Worm (Caenorhabditis elegans) whole organism, mixed stage, embryonic: ENCODE results near the gene fat-2.

ENCODE experiments used
- ceh-43 ChIP-seq: fragments of 200-800 bp; sonication (Bioruptor generic); optimal IDR thresholded peaks from 2 replicates; lab custom pipeline; 2018; ENCODE audit warnings: mild to moderate bottlenecking, missing genetic modification characterization, moderate library complexity, missing compliant biosample characterization
- elt-1 ChIP-seq: sonication (generic microtip); optimal IDR thresholded peaks from 2 replicates; lab custom pipeline; 2017; ENCODE audit warnings: missing genetic modification characterization, mild to moderate bottlenecking, missing compliant biosample characterization, antibody characterized with exemption, moderate library complexity, borderline replicate concordance; ENCODE audit not compliant: insufficient read depth
- mab-5 ChIP-seq: fragments of 150-350 bp; optimal IDR thresholded peaks from 2 replicates; lab custom pipeline; 2014; ENCODE audit warnings: missing biosample characterization, missing genetic modification characterization
- mep-1 ChIP-seq: fragments of 150-350 bp; optimal IDR thresholded peaks from 2 replicates; lab custom pipeline; 2017; ENCODE audit warnings: missing biosample characterization, missing genetic modification reagents, missing genetic modification characterization, inconsistent platforms
- mls-2 ChIP-seq: sonication (generic microtip); optimal IDR thresholded peaks from 2 replicates; lab custom pipeline; 2016; ENCODE audit warnings: mild to moderate bottlenecking, missing genetic modification characterization, moderate library complexity, missing compliant biosample characterization
- nhr-12 ChIP-seq: fragments of 150-350 bp; optimal IDR thresholded peaks from 2 replicates; lab custom pipeline; 2014; ENCODE audit warnings: missing biosample characterization, missing genetic modification characterization
- nhr-237 ChIP-seq: fragments of 150-350 bp; optimal IDR thresholded peaks from 2 replicates; lab custom pipeline; 2014; ENCODE audit warnings: missing biosample characterization, missing genetic modification characterization
- nhr-28 ChIP-seq: fragments of 150-350 bp; optimal IDR thresholded peaks from 2 replicates; lab custom pipeline; 2014; ENCODE audit warnings: missing biosample characterization, missing genetic modification characterization
- nhr-76 ChIP-seq: sonication (generic microtip); optimal IDR thresholded peaks from 2 replicates; lab custom pipeline; 2017; ENCODE audit warnings: missing biosample characterization, missing genetic modification characterization
- sem-2 ChIP-seq: fragments of 200-800 bp; sonication (Bioruptor generic); optimal IDR thresholded peaks from 2 replicates; lab custom pipeline; 2018; ENCODE audit warnings: mild to moderate bottlenecking, missing genetic modification characterization, missing compliant biosample characterization
- snpc-4 ChIP-seq: fragments of 150-350 bp; optimal IDR thresholded peaks from 2 replicates; lab custom pipeline; 2014; ENCODE audit warnings: missing biosample characterization, missing genetic modification characterization
- unc-39 ChIP-seq: fragments of 150-350 bp; optimal IDR thresholded peaks from 2 replicates; lab custom pipeline; 2014; ENCODE audit warnings: missing biosample characterization, missing genetic modification characterization
- zip-8 ChIP-seq: fragments of 150-350 bp; optimal IDR thresholded peaks from 2 replicates; lab custom pipeline; 2014; ENCODE audit warnings: missing biosample characterization, missing genetic modification characterization
- ztf-11 ChIP-seq: fragments of 150-350 bp; optimal IDR thresholded peaks from 2 replicates; lab custom pipeline; 2014; ENCODE audit warnings: missing biosample characterization, missing genetic modification characterization

- no peak for TF ChIP-seq unc-39 (tag; lab: Kevin White, UChicago)
- no peak for TF ChIP-seq mab-5 (tag; lab: Kevin White, UChicago)
- no peak for TF ChIP-seq mep-1 (tag; lab: Kevin White, UChicago)
- TF ChIP-seq nhr-237 (tag; lab: Kevin White, UChicago), result no peak
- TF ChIP-seq nhr-28, result no peak
- no peak for TF ChIP-seq nhr-76 (tag; lab: Kevin White, UChicago)
- TF ChIP-seq elt-1 (tag; lab: Kevin White, UChicago), result no peak
- TF ChIP-seq zip-8 (tag; lab: Kevin White, UChicago), result no peak
- TF ChIP-seq mls-2, result no peak
- no peak for TF ChIP-seq ztf-11 (tag; lab: Kevin White, UChicago)
- TF ChIP-seq snpc-4 (tag; lab: Kevin White, UChicago), result no peak
- no peak for TF ChIP-seq ceh-43
- TF ChIP-seq nhr-12 (tag; lab: Kevin White, UChicago), result no peak
- TF ChIP-seq sem-2, result no peak
These were observed 20.2 kb upstream of the fat-2 start, which contains the start of gene Y67H2A.7 for ce11 chrIV:13303442-13303841.
